Fruit fly (Drosophila melanogaster): ENCODE data around the gene Swt1.

Swt1 gene

DNA sequence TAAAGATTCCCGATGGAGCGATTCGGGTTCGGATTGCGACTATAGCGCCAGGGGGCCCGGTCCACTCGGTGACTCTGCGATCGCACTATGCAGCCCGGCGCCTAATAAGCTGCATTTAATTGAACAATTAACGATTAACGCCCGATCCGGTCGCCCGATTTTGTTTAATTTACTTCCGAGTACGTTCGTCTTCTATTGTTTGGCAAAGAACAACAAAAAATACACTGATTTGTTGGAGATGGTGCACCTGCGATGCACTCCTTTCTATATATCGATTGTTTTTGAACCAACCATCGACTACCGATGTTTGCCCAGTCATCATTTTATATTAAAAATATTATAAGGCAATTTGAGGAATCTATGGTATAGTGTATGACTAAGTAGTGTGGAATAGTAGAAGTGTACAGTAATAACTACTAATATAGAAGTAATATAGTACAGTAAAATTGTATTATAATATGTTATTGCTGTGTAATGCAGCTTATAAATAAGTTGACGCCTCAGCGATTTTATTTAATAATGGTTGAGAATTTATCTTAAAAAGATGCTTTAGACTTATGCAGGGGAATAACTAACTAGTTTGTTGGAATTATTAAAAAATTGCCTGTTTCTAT, 10.9 kb upstream of the Swt1 start, which contains the start of gene Mvb12 (continued):
- TF ChIP-seq Hr39 (GFP tag; optimal IDR thresholded peaks at IDR 0.05) (no peak), CG4318 (GFP tag; optimal IDR thresholded peaks at IDR 0.05) (no peak), Sox102F (GFP tag; optimal IDR thresholded peaks at IDR 0.05) (peak; percentile 24), topi (GFP tag; optimal IDR thresholded peaks at IDR 0.05) (no peak), eg (GFP tag; IDR thresholded peaks at IDR 0.05) (0 out of 3 replicates have a peak, but pooled peaks have one; percentile 36), salr (GFP tag; optimal IDR thresholded peaks at IDR 0.05) (no peak), CG11294 (GFP tag; IDR thresholded peaks at IDR 0.05) (no peak), Eip75B (GFP tag; optimal IDR thresholded peaks at IDR 0.05) (peak; percentile 5), Ets21C (GFP tag; optimal IDR thresholded peaks at IDR 0.05) (no peak), fkh (GFP tag; optimal IDR thresholded peaks at IDR 0.05) (peak; percentile 75), CG32006 (GFP tag; optimal IDR thresholded peaks at IDR 0.05) (no peak), Eip93F (GFP tag; optimal IDR thresholded peaks at IDR 0.05) (no peak), fd59A (GFP tag; optimal IDR thresholded peaks at IDR 0.05) (no peak), ss (GFP tag; optimal IDR thresholded peaks at IDR 0.05) (no peak), Eip78C (GFP tag) (no peak)

DNA sequence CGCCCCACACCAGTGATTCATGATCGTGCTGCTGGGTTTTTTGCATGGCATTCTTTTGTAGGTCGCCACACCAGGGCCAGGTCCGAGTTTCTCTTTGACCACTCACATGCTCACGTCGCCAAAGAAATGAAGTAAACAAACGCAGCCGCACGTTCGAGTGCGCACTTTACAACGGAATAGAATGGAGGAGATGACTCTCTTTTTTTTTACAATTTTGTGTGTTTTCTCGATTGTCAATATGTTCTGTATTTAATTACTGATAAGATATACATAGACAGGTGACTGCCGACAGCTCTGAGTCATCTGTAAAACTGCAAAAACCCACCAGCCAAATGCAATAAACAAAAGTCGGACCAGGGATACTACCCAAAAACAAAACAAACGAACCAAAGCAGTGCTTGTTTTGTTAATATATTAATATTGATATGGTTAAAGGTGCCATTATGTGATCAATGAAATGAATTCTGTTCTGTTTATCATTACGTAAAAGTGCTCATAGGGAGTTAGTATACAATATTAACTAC, 9.9 kb upstream of the Swt1 start:
- no peak for TF ChIP-seq vri (GFP tag; optimal IDR thresholded peaks at IDR 0.05)
- TF ChIP-seq CG6808 (GFP tag; optimal IDR thresholded peaks at IDR 0.05) = no peak
- no peak for TF ChIP-seq Ets96B (tag; optimal IDR thresholded peaks at IDR 0.05)
- peak; percentile 51 for TF ChIP-seq svp (GFP tag)
- TF ChIP-seq CG1621 (tag; optimal IDR thresholded peaks at IDR 0.05) = no peak
- TF ChIP-seq CG9139 (GFP tag; optimal IDR thresholded peaks at IDR 0.05) = no peak
- peak; percentile 62 for TF ChIP-seq fkh (GFP tag; optimal IDR thresholded peaks at IDR 0.05)
- 0 out of 3 replicates have a peak, but pooled peaks have one; percentile 25 for TF ChIP-seq eg (GFP tag; IDR thresholded peaks at IDR 0.05)
- TF ChIP-seq ss (GFP tag; optimal IDR thresholded peaks at IDR 0.05) = no peak
- TF ChIP-seq Ets21C (GFP tag; optimal IDR thresholded peaks at IDR 0.05) = no peak
- TF ChIP-seq Eip78C (GFP tag) = peak; percentile 75
- no peak for TF ChIP-seq Sox15 (GFP tag; optimal IDR thresholded peaks at IDR 0.05)

DNA sequence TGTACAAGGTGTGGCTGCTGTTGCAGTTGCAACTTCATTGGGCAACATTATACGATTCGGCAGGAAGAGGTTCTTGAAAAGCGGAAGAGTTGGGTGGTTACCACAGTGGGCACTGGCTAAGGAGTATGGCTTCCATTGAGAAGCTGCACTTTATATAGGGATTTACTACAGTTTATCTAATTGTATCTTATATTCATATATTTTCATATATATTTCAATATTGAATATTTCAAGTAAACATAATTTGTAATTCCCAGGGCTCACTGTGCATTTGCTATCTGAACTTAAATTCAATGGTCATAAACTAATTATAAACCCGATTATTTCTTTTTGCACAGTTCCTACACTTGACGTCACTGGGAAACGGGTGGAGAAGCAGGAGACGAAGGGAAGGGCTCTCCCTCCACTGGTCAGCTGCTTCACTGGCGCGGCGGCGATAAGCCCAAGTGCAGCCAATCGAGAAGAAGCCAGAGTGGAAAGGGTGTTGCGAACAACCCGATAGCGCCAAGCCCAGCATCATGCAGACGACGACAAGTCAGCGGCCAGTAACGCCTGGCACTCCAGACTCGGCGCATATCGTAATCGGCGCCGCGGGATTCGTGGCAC, 4.5 kb upstream of the Swt1 start:
- TF ChIP-seq CG6276 (GFP tag; optimal IDR thresholded peaks at IDR 0.05) (peak; percentile 49), CG11294 (GFP tag; IDR thresholded peaks at IDR 0.05) (0 out of 2 replicates have a peak, but pooled peaks have one; percentile 8), net (GFP tag; optimal IDR thresholded peaks at IDR 0.05) (peak; percentile 34), CG34406 (GFP tag; optimal IDR thresholded peaks at IDR 0.05) (peak; percentile 38), eg (GFP tag; IDR thresholded peaks at IDR 0.05) (peak; percentile 42; the same call in 1 of the 3 replicates), Eip78C (GFP tag) (peak; percentile 66), CG11762 (GFP tag; optimal IDR thresholded peaks at IDR 0.05; ENCODE audit: insufficient read depth) (peak; percentile 7), lz (GFP tag; optimal IDR thresholded peaks at IDR 0.05) (peak; percentile 16), Hr39 (GFP tag; optimal IDR thresholded peaks at IDR 0.05) (no peak), CG8119 (GFP tag; IDR thresholded peaks at IDR 0.05) (peak; percentile 68), Ets21C (GFP tag; optimal IDR thresholded peaks at IDR 0.05) (no peak), Blimp-1 (GFP tag; optimal IDR thresholded peaks at IDR 0.05) (no peak), CG3032 (tag; optimal IDR thresholded peaks at IDR 0.05) (peak; percentile 49), CG31627 (GFP tag; optimal IDR thresholded peaks at IDR 0.05) (peak; percentile 11), CG16779 (tag; optimal IDR thresholded peaks at IDR 0.05) (no peak), OdsH (GFP tag; optimal IDR thresholded peaks at IDR 0.05) (peak; percentile 65), achi (GFP tag; optimal IDR thresholded peaks at IDR 0.05) (peak; percentile 55), Sox102F (GFP tag; optimal IDR thresholded peaks at IDR 0.05) (peak; percentile 13), Gug (GFP tag; IDR thresholded peaks at IDR 0.05) (peak; percentile 40; the same call in 1 of the 2 replicates), CG10631 (GFP tag; optimal IDR thresholded peaks at IDR 0.05) (peak; percentile 49), vri (GFP tag; optimal IDR thresholded peaks at IDR 0.05) (no peak), dsx (GFP tag; optimal IDR thresholded peaks at IDR 0.05; ENCODE audit: poor library complexity, severe bottlenecking) (no peak), CG1621 (tag; optimal IDR thresholded peaks at IDR 0.05) (no peak), CG11902 (GFP tag; optimal IDR thresholded peaks at IDR 0.05) (peak; percentile 6), esn (GFP tag; optimal IDR thresholded peaks at IDR 0.05) (peak; percentile 51), ss (GFP tag; optimal IDR thresholded peaks at IDR 0.05) (no peak), CG32006 (GFP tag; optimal IDR thresholded peaks at IDR 0.05) (peak; percentile 72), salr (GFP tag; optimal IDR thresholded peaks at IDR 0.05) (peak in 1 of 2 experiments; percentile 14), acj6 (GFP tag; optimal IDR thresholded peaks at IDR 0.05) (peak; percentile 52), Smox (GFP tag; optimal IDR thresholded peaks at IDR 0.05) (peak; percentile 10), pdm3 (GFP tag; optimal IDR thresholded peaks at IDR 0.05) (peak; percentile 38), topi (GFP tag; optimal IDR thresholded peaks at IDR 0.05) (peak; percentile 22), CG6808 (GFP tag; optimal IDR thresholded peaks at IDR 0.05) (peak; percentile 56), Hr4 (GFP tag; optimal IDR thresholded peaks at IDR 0.05) (peak; percentile 30)
